Worm (Caenorhabditis elegans) whole organism, L3 larva: ENCODE measurements around the gene F21A3.11.

Source experiments
- aly-2 ChIP-seq: fragments of 150-350 bp; optimal IDR thresholded peaks from 2 replicates; lab custom pipeline; 2014; ENCODE audit warnings: missing biosample characterization, missing genetic modification characterization
- ceh-16 ChIP-seq: sonication (generic microtip); optimal IDR thresholded peaks from 2 replicates; lab custom pipeline; 2017; ENCODE audit warnings: missing biosample characterization, missing genetic modification characterization
- ceh-28 ChIP-seq: fragments of 150-350 bp; optimal IDR thresholded peaks from 2 replicates; lab custom pipeline; 2014; ENCODE audit warnings: missing biosample characterization, missing genetic modification reagents, missing genetic modification characterization
- ceh-82 ChIP-seq: fragments of 150-350 bp; optimal IDR thresholded peaks from 2 replicates; lab custom pipeline; 2014; ENCODE audit warnings: missing biosample characterization, missing genetic modification characterization
- elt-2 ChIP-seq: sonication (generic microtip); optimal IDR thresholded peaks from 2 replicates; lab custom pipeline; 2016; ENCODE audit warnings: missing genetic modification reagents, mild to moderate bottlenecking, missing genetic modification characterization, missing compliant biosample characterization
- fkh-2 ChIP-seq: fragments of 150-350 bp; optimal IDR thresholded peaks from 2 replicates; lab custom pipeline; 2014; ENCODE audit warnings: missing biosample characterization, missing genetic modification reagents, missing genetic modification characterization
- lin-15B ChIP-seq: fragments of 150-350 bp; optimal IDR thresholded peaks from 2 replicates; lab custom pipeline; 2014; ENCODE audit warnings: missing biosample characterization, missing genetic modification characterization
- mml-1 ChIP-seq: fragments of 150-350 bp; sonication (generic microtip); optimal IDR thresholded peaks from 3 replicates; lab custom pipeline; 2014; ENCODE audit warnings: missing biosample characterization, missing genetic modification characterization
- nhr-11 ChIP-seq: fragments of 150-350 bp; optimal IDR thresholded peaks from 2 replicates; lab custom pipeline; 2014; ENCODE audit warnings: missing biosample characterization, missing genetic modification characterization
- nhr-237 ChIP-seq: fragments of 150-350 bp; optimal IDR thresholded peaks from 2 replicates; lab custom pipeline; 2014; ENCODE audit warnings: missing biosample characterization, missing genetic modification characterization
- pha-4 ChIP-seq: fragments of 150-350 bp; optimal IDR thresholded peaks from 2 replicates; lab custom pipeline; 2014; ENCODE audit warnings: missing biosample characterization, missing genetic modification reagents, missing genetic modification characterization
- sea-2 ChIP-seq: fragments of 150-350 bp; sonication (generic microtip); optimal IDR thresholded peaks from 4 replicates; lab custom pipeline; 2014; ENCODE audit warnings: missing biosample characterization, missing genetic modification reagents, missing genetic modification characterization
- unc-62 ChIP-seq: fragments of 150-350 bp; sonication (generic microtip); optimal IDR thresholded peaks from 4 replicates; lab custom pipeline; 2014; ENCODE audit warnings: missing biosample characterization, missing genetic modification reagents, missing genetic modification characterization
- zag-1 ChIP-seq: fragments of 150-350 bp; optimal IDR thresholded peaks from 2 replicates; lab custom pipeline; 2014; ENCODE audit warnings: missing biosample characterization, missing genetic modification characterization

DNA sequence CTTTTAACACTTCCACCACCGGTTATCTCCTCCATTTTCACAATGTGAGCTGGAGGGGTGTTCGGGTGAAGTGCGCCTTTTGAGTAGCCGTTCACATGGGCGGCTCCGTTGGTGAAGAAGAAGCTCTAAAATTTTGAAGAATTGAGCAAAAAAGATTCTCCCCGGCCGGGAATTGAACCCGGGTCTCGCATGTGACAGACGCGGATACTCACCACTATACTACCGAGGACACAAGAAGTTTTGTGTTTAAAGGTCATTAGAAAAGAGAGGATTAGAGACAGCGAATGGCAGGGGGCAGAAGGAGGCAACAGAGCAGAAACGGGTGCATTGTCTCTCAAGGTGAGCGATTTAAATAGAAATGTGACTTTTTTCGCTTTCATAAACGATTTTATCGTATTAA is 18.6 kb upstream of the F21A3.11 start:
- TF ChIP-seq pha-4 (tag; lab: Kevin White, UChicago): peak; percentile 44
- TF ChIP-seq nhr-11 (tag; lab: Kevin White, UChicago): no peak
- TF ChIP-seq elt-2 (tag; lab: Kevin White, UChicago): peak; percentile 26
- TF ChIP-seq nhr-237 (tag; lab: Kevin White, UChicago): no peak
- TF ChIP-seq unc-62: no peak
- no peak for TF ChIP-seq sea-2
- TF ChIP-seq ceh-28 (tag; lab: Kevin White, UChicago): no peak
- no peak for TF ChIP-seq ceh-82 (tag; lab: Kevin White, UChicago)
- TF ChIP-seq zag-1: no peak
- no peak for TF ChIP-seq mml-1
- no peak for TF ChIP-seq ceh-16
- TF ChIP-seq aly-2: no peak
- no peak for TF ChIP-seq lin-15B
- TF ChIP-seq fkh-2 (tag; lab: Kevin White, UChicago): no peak
